Fruit fly (Drosophila melanogaster) whole organism, embryonic: ENCODE data around the gene RpL24.

Experiments
- CG11093 ChIP-seq: fragments of 200-800 bp; sonication (Bioruptor generic); IDR thresholded peaks from 3 replicates; pipeline ENCODE4 v1.3.6; 2022; ENCODE audit warnings: missing biosample characterization, missing genetic modification characterization
- CG12219 ChIP-seq: fragments of 200-800 bp; sonication (Bioruptor generic); optimal IDR thresholded peaks from 3 replicates; lab custom pipeline; 2018; ENCODE audit warnings: missing biosample characterization, mild to moderate bottlenecking, missing genetic modification characterization
- CG1233 ChIP-seq: fragments of 200-800 bp; sonication (Bioruptor generic); optimal IDR thresholded peaks from 4 replicates; lab custom pipeline; 2018; ENCODE audit warnings: missing biosample characterization, mild to moderate bottlenecking, missing genetic modification characterization
- CG13296 ChIP-seq: fragments of 200-800 bp; sonication (Bioruptor generic); optimal IDR thresholded peaks from 3 replicates; lab custom pipeline; 2018; ENCODE audit warnings: missing biosample characterization, mild to moderate bottlenecking, missing genetic modification characterization
- CG14441 ChIP-seq: fragments of 200-800 bp; sonication (Bioruptor generic); IDR thresholded peaks from 2 replicates; pipeline ENCODE4 v1.3.6; 2022; ENCODE audit warnings: missing biosample characterization, missing genetic modification characterization
- CG15514 ChIP-seq: fragments of 200-800 bp; sonication (Bioruptor generic); optimal IDR thresholded peaks from 3 replicates; lab custom pipeline; 2017; ENCODE audit warnings: missing biosample characterization, missing genetic modification characterization, mild to moderate bottlenecking, moderate library complexity, missing genetic modification reagents
- CG16815 ChIP-seq: fragments of 200-800 bp; sonication (Bioruptor generic); optimal IDR thresholded peaks from 3 replicates; lab custom pipeline; 2017; ENCODE audit warnings: missing biosample characterization, mild to moderate bottlenecking, missing genetic modification characterization
- CG2120 ChIP-seq: fragments of 200-800 bp; sonication (Bioruptor generic); optimal IDR thresholded peaks from 3 replicates; lab custom pipeline; 2016; ENCODE audit warnings: missing biosample characterization, missing genetic modification characterization
- CG34376 ChIP-seq: fragments of 200-800 bp; sonication (Bioruptor generic); optimal IDR thresholded peaks from 2 replicates; lab custom pipeline; 2018; ENCODE audit warnings: missing biosample characterization, mild to moderate bottlenecking, missing genetic modification characterization
- CG6254 ChIP-seq: fragments of 200-800 bp; sonication (Bioruptor generic); optimal IDR thresholded peaks from 3 replicates; lab custom pipeline; 2017; ENCODE audit warnings: mild to moderate bottlenecking, missing biosample characterization, missing genetic modification reagents, missing genetic modification characterization
- CG6791 ChIP-seq: fragments of 200-800 bp; sonication (Bioruptor generic); IDR thresholded peaks from 3 replicates; pipeline ENCODE4 v1.3.6; 2022; ENCODE audit warnings: missing biosample characterization, missing genetic modification characterization; ENCODE audit not compliant: partially characterized antibody
- CG8290 ChIP-seq, 3 experiments: fragments of 200-800 bp; sonication (Bioruptor generic); optimal IDR thresholded peaks; 2 replicates each; lab custom pipeline; 2016 to 2019; ENCODE audit warnings: missing biosample characterization in 3 of 3, missing genetic modification characterization in 3 of 3, mild to moderate bottlenecking in 2 of 3, moderate library complexity in 1 of 3
- CG8944 ChIP-seq: fragments of 200-800 bp; sonication (Bioruptor generic); optimal IDR thresholded peaks from 3 replicates; lab custom pipeline; 2016; ENCODE audit warnings: missing biosample characterization, missing genetic modification characterization
- D ChIP-seq, 2 experiments: fragments of 200-800 bp in 1 of 2; fragments of >200 bp in 1 of 2; sonication (Bioruptor generic) in 1 of 2; optimal IDR thresholded peaks; 2 replicates in 1 of 2; 3 replicates in 1 of 2; lab custom pipeline; 2017; ENCODE audit warnings: mild to moderate bottlenecking in 1 of 2, missing biosample characterization in 1 of 2, missing genetic modification characterization in 1 of 2, missing genetic modification reagents in 1 of 2
- Dip3 ChIP-seq: fragments of 200-800 bp; sonication (Bioruptor generic); optimal IDR thresholded peaks from 3 replicates; lab custom pipeline; 2016; ENCODE audit warnings: missing biosample characterization, missing genetic modification characterization
- GATAe ChIP-seq: fragments of 200-800 bp; sonication (Bioruptor generic); conservative IDR thresholded peaks from 2 replicates; pipeline ENCODE4 v1.3.6; 2022; ENCODE audit warnings: missing biosample characterization, missing genetic modification characterization
- Hey ChIP-seq: fragments of 200-800 bp; sonication (Bioruptor generic); optimal IDR thresholded peaks from 3 replicates; lab custom pipeline; 2018; ENCODE audit warnings: missing biosample characterization, mild to moderate bottlenecking, missing genetic modification characterization
- Hr78 ChIP-seq, 2 experiments: fragments of 200-800 bp in 1 of 2; fragments of >200 bp in 1 of 2; sonication (Bioruptor generic) in 1 of 2; optimal IDR thresholded peaks; 2 replicates each; lab custom pipeline; 2017 to 2019; ENCODE audit warnings: missing biosample characterization in 2 of 2, missing genetic modification characterization in 2 of 2, mild to moderate bottlenecking in 1 of 2, moderate library complexity in 1 of 2
- Myb ChIP-seq: fragments of 200-800 bp; sonication (Bioruptor generic); optimal IDR thresholded peaks from 2 replicates; lab custom pipeline; 2016; ENCODE audit warnings: missing biosample characterization, missing genetic modification characterization
- Neu2 ChIP-seq: fragments of 200-800 bp; sonication (Bioruptor generic); optimal IDR thresholded peaks from 3 replicates; lab custom pipeline; 2016; ENCODE audit warnings: missing biosample characterization, missing genetic modification characterization, borderline replicate concordance
- bigmax ChIP-seq: fragments of 200-800 bp; sonication (Bioruptor generic); optimal IDR thresholded peaks from 2 replicates; lab custom pipeline; 2018; ENCODE audit warnings: missing biosample characterization, mild to moderate bottlenecking, missing genetic modification characterization
- caup ChIP-seq: fragments of 200-800 bp; sonication (Bioruptor generic); optimal IDR thresholded peaks from 3 replicates; lab custom pipeline; 2017; ENCODE audit warnings: missing biosample characterization, mild to moderate bottlenecking, missing genetic modification characterization, moderate library complexity; ENCODE audit not compliant: severe bottlenecking
- cwo ChIP-seq: fragments of 200-800 bp; sonication (Bioruptor generic); optimal IDR thresholded peaks from 3 replicates; lab custom pipeline; 2017; ENCODE audit warnings: missing biosample characterization, missing genetic modification characterization, mild to moderate bottlenecking, moderate library complexity, missing genetic modification reagents
- exex ChIP-seq: fragments of 200-800 bp; sonication (Bioruptor generic); optimal IDR thresholded peaks from 4 replicates; lab custom pipeline; 2018; ENCODE audit warnings: missing biosample characterization, mild to moderate bottlenecking, missing genetic modification characterization, moderate library complexity
- gem ChIP-seq: fragments of 200-800 bp; sonication (Bioruptor generic); optimal IDR thresholded peaks from 2 replicates; lab custom pipeline; 2019; ENCODE audit warnings: missing biosample characterization, mild to moderate bottlenecking, missing genetic modification characterization, moderate library complexity
- grau ChIP-seq: fragments of 200-800 bp; optimal IDR thresholded peaks from 3 replicates; lab custom pipeline; 2019; ENCODE audit warnings: missing biosample characterization, mild to moderate bottlenecking, missing genetic modification characterization, moderate library complexity
- grn ChIP-seq: fragments of 200-800 bp; sonication (Bioruptor generic); optimal IDR thresholded peaks from 3 replicates; lab custom pipeline; 2017; ENCODE audit warnings: missing biosample characterization, missing genetic modification characterization
- h ChIP-seq: fragments of >200 bp; optimal IDR thresholded peaks from 2 replicates; lab custom pipeline; 2017
- hbn ChIP-seq: fragments of 200-800 bp; sonication (Bioruptor generic); IDR thresholded peaks from 2 replicates; pipeline ENCODE4 v1.3.6; 2022; ENCODE audit warnings: missing biosample characterization, missing genetic modification characterization; ENCODE audit not compliant: partially characterized antibody
- knrl ChIP-seq: fragments of 200-800 bp; sonication (Bioruptor generic); IDR thresholded peaks from 3 replicates; pipeline ENCODE4 v1.3.6; 2022; ENCODE audit warnings: missing biosample characterization, missing genetic modification characterization; ENCODE audit not compliant: partially characterized antibody
- lab ChIP-seq: fragments of 200-800 bp; sonication (Bioruptor generic); optimal IDR thresholded peaks from 3 replicates; lab custom pipeline; 2017; ENCODE audit warnings: missing biosample characterization, missing genetic modification characterization, mild to moderate bottlenecking, moderate library complexity, missing genetic modification reagents
- mirr ChIP-seq: fragments of 200-800 bp; sonication (Bioruptor generic); optimal IDR thresholded peaks from 3 replicates; lab custom pipeline; 2018; ENCODE audit warnings: missing biosample characterization, mild to moderate bottlenecking, missing genetic modification characterization
- pb ChIP-seq: fragments of 200-800 bp; sonication (Bioruptor generic); optimal IDR thresholded peaks from 3 replicates; lab custom pipeline; 2016; ENCODE audit warnings: missing biosample characterization, missing genetic modification characterization
- sd ChIP-seq: fragments of 200-800 bp; sonication (Bioruptor generic); optimal IDR thresholded peaks from 3 replicates; lab custom pipeline; 2018; ENCODE audit warnings: missing biosample characterization, mild to moderate bottlenecking, missing genetic modification characterization, moderate library complexity
- sens ChIP-seq: fragments of 200-800 bp; sonication (Bioruptor generic); peaks from one replicate; lab custom pipeline; 2016; ENCODE audit warnings: missing biosample characterization, missing genetic modification characterization
- seq ChIP-seq: fragments of 200-800 bp; sonication (Bioruptor generic); IDR thresholded peaks from 2 replicates; pipeline ENCODE4 v1.3.6; 2022; ENCODE audit warnings: missing biosample characterization, missing genetic modification characterization
- sug ChIP-seq: fragments of 200-800 bp; optimal IDR thresholded peaks from 2 replicates; lab custom pipeline; 2019; ENCODE audit warnings: missing biosample characterization, mild to moderate bottlenecking, missing genetic modification characterization, moderate library complexity
- usp ChIP-seq: fragments of >200 bp; optimal IDR thresholded peaks from 2 replicates; lab custom pipeline; 2017; ENCODE audit warnings: missing biosample characterization, missing genetic modification characterization
- vfl ChIP-seq: fragments of 200-800 bp; sonication (Bioruptor generic); optimal IDR thresholded peaks from 2 replicates; lab custom pipeline; 2016; ENCODE audit warnings: missing biosample characterization, missing genetic modification characterization
- yki ChIP-seq: fragments of >200 bp; optimal IDR thresholded peaks from 3 replicates; lab custom pipeline; 2018
- zfh1 ChIP-seq: fragments of 200-800 bp; sonication (Bioruptor generic); IDR thresholded peaks from 3 replicates; pipeline ENCODE4 v1.3.6; 2022; ENCODE audit warnings: missing biosample characterization, missing genetic modification characterization

RpL24 gene

dm6 chr2L:13436791-13437190 lies 41.9 kb upstream of the RpL24 start (continued):
- TF ChIP-seq CG14441 (GFP tag; lab: Robert Waterston, UW): no peak
- no peak for TF ChIP-seq knrl
- no peak for TF ChIP-seq CG6791
- no peak for TF ChIP-seq CG11093 (GFP tag; lab: Robert Waterston, UW)
- no peak for TF ChIP-seq CG16815
- TF ChIP-seq Hr78 (GFP tag; optimal IDR thresholded peaks at IDR 0.05; lab: Kevin White, UChicago): peak in 1 of 2 experiments; percentile 16
- TF ChIP-seq Hey (tag; lab: Kevin White, UChicago): peak; percentile 21
- TF ChIP-seq CG8290 (GFP tag; optimal IDR thresholded peaks at IDR 0.05; lab: Kevin White, UChicago): no peak
- TF ChIP-seq CG8290 (tag; optimal IDR thresholded peaks at IDR 0.05; lab: Kevin White, UChicago): no peak
- no peak for TF ChIP-seq CG13296 (GFP tag; lab: Kevin White, UChicago)
- no peak for TF ChIP-seq h (lab: Kevin White, UChicago)
- no peak for TF ChIP-seq pb (GFP tag; lab: Kevin White, UChicago)
- TF ChIP-seq caup (GFP tag; lab: Kevin White, UChicago): peak; percentile 35
- TF ChIP-seq CG8944 (GFP tag; lab: Kevin White, UChicago): no peak
- peak; percentile 94 for TF ChIP-seq sug (tag; lab: Kevin White, UChicago)
- no peak for TF ChIP-seq grau (tag; lab: Kevin White, UChicago)
- TF ChIP-seq mirr (GFP tag; lab: Kevin White, UChicago): peak; percentile 91
- no peak for TF ChIP-seq vfl (GFP tag; lab: Kevin White, UChicago)
- no peak for TF ChIP-seq CG12219 (GFP tag; lab: Kevin White, UChicago)
- TF ChIP-seq hbn: no peak
- peak; percentile 55 for TF ChIP-seq sd
- no peak for TF ChIP-seq usp
- no peak for TF ChIP-seq seq (GFP tag; lab: Robert Waterston, UW)
- TF ChIP-seq exex (tag; lab: Kevin White, UChicago): peak; percentile 99
- no peak for TF ChIP-seq zfh1 (GFP tag; lab: Robert Waterston, UW)

DNA sequence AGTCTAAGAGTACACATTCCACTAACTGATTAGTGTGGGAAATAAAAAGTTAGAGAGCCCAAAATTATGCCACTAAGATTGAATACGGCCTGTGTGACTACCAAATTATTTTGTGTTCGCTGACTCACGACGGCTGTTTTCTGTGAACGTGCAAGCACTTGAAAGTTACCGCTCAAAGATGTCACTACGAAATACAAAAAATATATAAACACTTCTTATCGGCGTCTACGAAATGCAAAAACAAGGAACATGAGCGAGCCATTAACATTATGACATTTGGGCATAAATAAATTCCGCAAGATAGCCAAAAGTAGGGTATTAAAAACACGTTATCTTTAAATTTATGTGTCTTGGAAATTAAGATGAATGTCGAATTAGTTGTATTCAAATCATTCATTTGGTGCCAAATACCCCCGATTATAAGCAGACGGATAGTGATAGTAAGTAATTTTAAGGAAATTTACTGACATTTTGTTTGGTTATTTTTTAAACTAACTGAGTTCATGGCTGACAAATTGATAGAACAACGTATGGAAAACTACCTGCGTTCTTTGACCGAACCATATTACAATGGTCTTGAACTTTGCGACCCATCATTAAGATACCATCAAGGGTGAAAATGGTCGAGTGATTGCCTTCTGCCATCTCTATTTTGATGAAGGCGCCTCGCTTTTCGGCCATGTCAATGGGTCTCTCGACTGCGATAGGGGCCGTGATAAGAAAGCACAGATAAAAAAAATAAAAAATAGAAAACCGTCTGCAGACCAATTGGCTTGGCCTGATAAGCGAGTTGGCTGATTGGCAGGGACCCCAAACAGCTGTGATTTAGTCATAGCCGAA lies 40.1 kb upstream of the RpL24 start, which contains the start of gene Tehao:
Gene Tehao, plus strand, starts transcription at position 828 of the 840 bp plus-strand sequence.
- TF ChIP-seq grn (GFP tag; lab: Kevin White, UChicago) (peak; percentile 74), Myb (no peak), yki (lab: Kevin White, UChicago) (no peak), cwo (GFP tag; lab: Kevin White, UChicago) (peak; percentile 78), sens (GFP tag; lab: Kevin White, UChicago) (peak; percentile 34), CG2120 (GFP tag; lab: Kevin White, UChicago) (peak; percentile 20), Hr78 (GFP tag; optimal IDR thresholded peaks at IDR 0.05; lab: Kevin White, UChicago) (peak in 1 of 2 experiments; percentile 78), CG1233 (GFP tag; lab: Kevin White, UChicago) (no peak), Neu2 (no peak), GATAe (GFP tag; lab: Robert Waterston, UW) (peak; percentile 46), lab (GFP tag; lab: Kevin White, UChicago) (peak; percentile 42), Dip3 (GFP tag; lab: Kevin White, UChicago) (peak; percentile 9), gem (no peak), bigmax (no peak), CG6254 (GFP tag; lab: Kevin White, UChicago) (no peak), CG15514 (GFP tag; lab: Kevin White, UChicago) (no peak), CG34376 (GFP tag; lab: Kevin White, UChicago) (peak; percentile 76), sug (tag; lab: Kevin White, UChicago) (peak; percentile 81), exex (tag; lab: Kevin White, UChicago) (peak; percentile 70), D (optimal IDR thresholded peaks at IDR 0.05; lab: Kevin White, UChicago) (no peak), D (GFP tag; optimal IDR thresholded peaks at IDR 0.05; lab: Kevin White, UChicago) (no peak)
